Worm (Caenorhabditis elegans): ENCODE measurements around the gene dsh-2.

The dsh-2 gene

ce11 chrII:5031612-5032011 lies 49.4 kb downstream of the dsh-2 start, which contains the start of gene wdr-83:
Gene wdr-83, minus strand, starts transcription at chrII:5031712.
- TF ChIP-seq nfya-1 (tag; optimal IDR thresholded peaks at IDR 0.05; ENCODE audit: borderline replicate concordance, insufficient read depth) (no peak), F49E8.2 (tag; optimal IDR thresholded peaks at IDR 0.05; ENCODE audit: insufficient read depth) (no peak), dpff-1 (tag; optimal IDR thresholded peaks at IDR 0.05) (no peak), ztf-18 (tag; optimal IDR thresholded peaks at IDR 0.05) (no peak)
